Fruit fly (Drosophila melanogaster): ENCODE measurements around the gene Hpf1.

Gene Hpf1

dm6 chr3R:5801703-5802436 lies 10.2 kb downstream of the Hpf1 start, which contains the start of gene CG11000 (continued):
- no peak for TF ChIP-seq oc (tag; optimal IDR thresholded peaks at IDR 0.05)
- TF ChIP-seq CG4282 (GFP tag; optimal IDR thresholded peaks at IDR 0.05), result no peak
- no peak for TF ChIP-seq kah (GFP tag; optimal IDR thresholded peaks at IDR 0.05)
- TF ChIP-seq Mad (GFP tag; optimal IDR thresholded peaks at IDR 0.05), result no peak
- no peak for TF ChIP-seq tap (tag; optimal IDR thresholded peaks at IDR 0.05)
- TF ChIP-seq Camta (GFP tag; optimal IDR thresholded peaks at IDR 0.05), result no peak
- TF ChIP-seq nom (GFP tag; optimal IDR thresholded peaks at IDR 0.05), result no peak
- TF ChIP-seq Eip74EF (GFP tag; optimal IDR thresholded peaks at IDR 0.05), result no peak
- TF ChIP-seq Xbp1 (GFP tag; optimal IDR thresholded peaks at IDR 0.05), result no peak
- no peak for TF ChIP-seq gem (tag; optimal IDR thresholded peaks at IDR 0.05)
- TF ChIP-seq mld (GFP tag; IDR thresholded peaks at IDR 0.05; ENCODE audit: partially characterized antibody), result no peak
- no peak for TF ChIP-seq MTF-1 (GFP tag; optimal IDR thresholded peaks at IDR 0.05; ENCODE audit: borderline replicate concordance)
- TF ChIP-seq CG1602 (GFP tag; optimal IDR thresholded peaks at IDR 0.05), result no peak
- no peak for TF ChIP-seq wdn (GFP tag; IDR thresholded peaks at IDR 0.05)
- TF ChIP-seq cg (GFP tag; optimal IDR thresholded peaks at IDR 0.05), result no peak
- no peak for TF ChIP-seq Side (GFP tag; optimal IDR thresholded peaks at IDR 0.05)
- peak; percentile 89 for TF ChIP-seq abd-A (tag; optimal IDR thresholded peaks at IDR 0.05)
- no peak for TF ChIP-seq ems (GFP tag; optimal IDR thresholded peaks at IDR 0.05)
- no peak for TF ChIP-seq CG11093 (GFP tag; IDR thresholded peaks at IDR 0.05)
- no peak for TF ChIP-seq Stat92E (GFP tag; optimal IDR thresholded peaks at IDR 0.05)

- TF ChIP-seq CG32532 (GFP tag; IDR thresholded peaks at IDR 0.05) (0 out of 2 replicates have a peak, but pooled peaks have one; percentile 16), HLH54F (GFP tag; optimal IDR thresholded peaks at IDR 0.05) (no peak), chinmo (GFP tag; IDR thresholded peaks at IDR 0.05; ENCODE audit: partially characterized antibody) (0 out of 4 replicates have a peak, but pooled peaks have one; percentile 74), Drgx (GFP tag; IDR thresholded peaks at IDR 0.05) (peak; percentile 27; the same call in 1 of the 2 replicates), Deaf1 (tag; optimal IDR thresholded peaks at IDR 0.05) (peak; percentile 25)
These were observed 21.5 kb downstream of the Hpf1 start, which contains the start of gene CG42675 for dm6 chr3R:5813157-5813659. Gene CG42675, plus strand, starts transcription at chr3R:5813609.

DNA sequence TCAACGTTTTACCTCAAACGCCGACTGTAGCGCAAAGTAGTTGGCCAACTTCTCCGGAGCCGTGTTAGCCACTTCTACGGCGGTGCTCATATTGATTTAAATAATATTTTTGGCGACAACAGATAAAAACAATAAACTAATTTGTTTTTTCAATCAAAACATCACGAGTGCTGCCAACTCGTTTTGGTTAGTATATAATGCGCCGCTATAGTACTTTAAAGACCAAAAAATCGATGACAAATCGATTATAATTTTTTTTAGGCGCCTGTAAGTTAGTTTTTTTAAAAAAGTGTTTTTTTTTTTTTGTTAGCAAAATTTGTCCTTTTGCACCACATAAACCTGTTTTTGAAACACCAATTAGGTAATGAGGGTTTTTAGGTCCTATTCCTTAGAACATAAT lies 29.6 kb downstream of the Hpf1 start, which contains the start of gene Hpr1:
Gene Hpr1 (minus strand): TSS at position 198 of the 400 bp plus-strand sequence.
- TF ChIP-seq CTCF (GFP tag; optimal IDR thresholded peaks at IDR 0.05) (no peak), sna (GFP tag; IDR thresholded peaks at IDR 0.05; ENCODE audit: partially characterized antibody) (peak; percentile 51; the same call in 1 of the 2 replicates), Dll (GFP tag; IDR thresholded peaks at IDR 0.05; ENCODE audit: partially characterized antibody) (peak; percentile 52; the same call in 1 of the 4 replicates), Sry-β (GFP tag; optimal IDR thresholded peaks at IDR 0.05) (no peak), CG2116 (GFP tag; optimal IDR thresholded peaks at IDR 0.05) (peak; percentile 57), CG4820 (GFP tag; optimal IDR thresholded peaks at IDR 0.05) (no peak), CG1603 (tag; optimal IDR thresholded peaks at IDR 0.05) (peak; percentile 36), unpg (GFP tag; optimal IDR thresholded peaks at IDR 0.05) (no peak), pzg (GFP tag; optimal IDR thresholded peaks at IDR 0.05) (peak; percentile 54), H2.0 (GFP tag; IDR thresholded peaks at IDR 0.05) (no peak), E2f2 (GFP tag; IDR thresholded peaks at IDR 0.05) (peak; percentile 93), crc (GFP tag; optimal IDR thresholded peaks at IDR 0.05) (no peak), fd102C (GFP tag; optimal IDR thresholded peaks at IDR 0.05) (no peak), CG10267 (tag; optimal IDR thresholded peaks at IDR 0.05) (peak; percentile 42), CG3847 (GFP tag; IDR thresholded peaks at IDR 0.05) (0 out of 2 replicates have a peak, but pooled peaks have one; percentile 25), HLH4C (GFP tag; IDR thresholded peaks at IDR 0.05; ENCODE audit: partially characterized antibody) (peak; percentile 60), ci (GFP tag; IDR thresholded peaks at IDR 0.05) (no peak), CG6654 (GFP tag; optimal IDR thresholded peaks at IDR 0.05) (no peak), HLH54F (GFP tag; optimal IDR thresholded peaks at IDR 0.05) (no peak), CG16815 (GFP tag; optimal IDR thresholded peaks at IDR 0.05) (no peak), CG10979 (tag; optimal IDR thresholded peaks at IDR 0.05) (no peak), B-H2 (GFP tag; optimal IDR thresholded peaks at IDR 0.05) (no peak)

Measured in whole organism, embryonic.